Worm (Caenorhabditis elegans): ENCODE results near the gene oac-29.

DNA sequence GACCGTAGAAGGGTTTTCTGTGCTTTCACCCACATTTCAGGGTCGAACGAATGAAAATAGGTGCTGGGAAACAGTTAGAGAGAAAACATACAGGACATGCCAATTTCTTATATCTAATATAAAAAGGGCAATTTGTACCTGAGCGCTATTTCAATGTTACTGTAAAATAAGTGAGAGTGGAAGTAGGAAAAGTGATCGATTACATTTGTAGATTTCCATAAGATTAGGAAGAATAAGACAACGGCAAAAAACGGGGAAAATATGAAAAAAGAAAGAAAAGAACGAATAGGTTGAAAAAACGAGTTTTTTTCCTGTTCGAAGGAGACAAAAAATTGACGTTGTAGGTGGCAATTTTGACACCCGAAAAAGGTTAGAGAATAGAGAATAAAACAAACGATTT is 32.7 kb upstream of the oac-29 start:
- TF ChIP-seq mab-9 (GFP tag; IDR thresholded peaks at IDR 0.05) (no peak), skn-1 (tag; optimal IDR thresholded peaks at IDR 0.05) (no peak), nhr-12 (tag; optimal IDR thresholded peaks at IDR 0.05) (no peak)

All from whole organism, L1 larva.